Fruit fly (Drosophila melanogaster) whole organism, adult: Measurements from ENCODE around the gene drpr.

Experiments
- CG1620 ChIP-seq: fragments of 200-800 bp; sonication (Bioruptor generic); optimal IDR thresholded peaks from 2 replicates; lab custom pipeline; 2016; ENCODE audit warnings: missing biosample characterization, missing genetic modification characterization
- Clk ChIP-seq: fragments of 200-800 bp; sonication (Bioruptor generic); optimal IDR thresholded peaks from 2 replicates; lab custom pipeline; 2017; ENCODE audit warnings: missing biosample characterization, missing genetic modification characterization
- Hr96 ChIP-seq: fragments of 200-800 bp; sonication (Bioruptor generic); optimal IDR thresholded peaks from 2 replicates; lab custom pipeline; 2016; ENCODE audit warnings: missing biosample characterization, missing genetic modification characterization
- bab1 ChIP-seq: fragments of 200-800 bp; sonication (Bioruptor generic); optimal IDR thresholded peaks from 3 replicates; lab custom pipeline; 2019; ENCODE audit warnings: missing biosample characterization, mild to moderate bottlenecking, missing genetic modification characterization, moderate library complexity
- cnc ChIP-seq, 2 experiments: fragments of >200 bp; optimal IDR thresholded peaks; 2 replicates each; lab custom pipeline; 2017
- kay ChIP-seq: fragments of 200-800 bp; sonication (Bioruptor generic); peaks from one replicate; lab custom pipeline; 2016; ENCODE audit warnings: missing biosample characterization, missing genetic modification characterization, borderline replicate concordance

- TF ChIP-seq bab1 (GFP tag; lab: Kevin White, UChicago) (peak; percentile 98), Hr96 (GFP tag; lab: Kevin White, UChicago) (peak; percentile 78), kay (GFP tag; lab: Kevin White, UChicago) (no peak), Clk (GFP tag; lab: Kevin White, UChicago) (peak; percentile 55), CG1620 (GFP tag; lab: Kevin White, UChicago) (peak; percentile 84), cnc (optimal IDR thresholded peaks at IDR 0.05; lab: Kevin White, UChicago) (no peak)
Observed at dm6 chr3L:1746338-1747199, 15.7 kb upstream of the drpr start, which contains the start of gene CG13921.
